Fruit fly (Drosophila melanogaster) whole organism, wandering third instar larva: Measurements from ENCODE around the gene CG31272.

Experiments used
- Abd-B ChIP-seq: fragments of >200 bp; optimal IDR thresholded peaks from 2 replicates; lab custom pipeline; 2017; ENCODE audit warnings: missing biosample characterization, missing genetic modification characterization
- CG32264 ChIP-seq: fragments of 200-800 bp; sonication (Bioruptor generic); optimal IDR thresholded peaks from 2 replicates; lab custom pipeline; 2016; ENCODE audit warnings: missing biosample characterization, missing genetic modification characterization
- CG9705 ChIP-seq: fragments of 200-800 bp; sonication (Bioruptor generic); optimal IDR thresholded peaks from 2 replicates; lab custom pipeline; 2018; ENCODE audit warnings: missing biosample characterization, mild to moderate bottlenecking, missing genetic modification characterization
- CrebA ChIP-seq: fragments of 200-800 bp; sonication (Bioruptor generic); optimal IDR thresholded peaks from 2 replicates; lab custom pipeline; 2016; ENCODE audit warnings: missing biosample characterization, mild to moderate bottlenecking, missing genetic modification characterization, borderline replicate concordance
- Dfd ChIP-seq: fragments of >200 bp; optimal IDR thresholded peaks from 2 replicates; lab custom pipeline; 2017; ENCODE audit warnings: missing biosample characterization, missing genetic modification characterization
- Dif ChIP-seq: fragments of 200-275, 200-300 bp; sonication (Bioruptor generic); optimal IDR thresholded peaks from 2 replicates; lab custom pipeline; 2018; ENCODE audit warnings: missing biosample characterization, missing genetic modification characterization; ENCODE audit not compliant: partially characterized antibody
- GATAd ChIP-seq: sonication (Bioruptor generic); optimal IDR thresholded peaks from 2 replicates; lab custom pipeline; 2016; ENCODE audit warnings: missing biosample characterization, missing genetic modification characterization
- HLH106 ChIP-seq: fragments of 200-800 bp; optimal IDR thresholded peaks from 3 replicates; lab custom pipeline; 2019; ENCODE audit warnings: missing biosample characterization, mild to moderate bottlenecking, missing genetic modification characterization, moderate library complexity
- Hnf4 ChIP-seq: fragments of 200-800 bp; sonication (Bioruptor generic); optimal IDR thresholded peaks from 2 replicates; lab custom pipeline; 2016; ENCODE audit warnings: missing biosample characterization, mild to moderate bottlenecking, missing genetic modification characterization
- Hr78 ChIP-seq: fragments of >200 bp; optimal IDR thresholded peaks from 2 replicates; lab custom pipeline; 2017; ENCODE audit warnings: missing biosample characterization, missing genetic modification characterization
- Hr83 ChIP-seq: fragments of 200-300 bp; sonication (Bioruptor generic); optimal IDR thresholded peaks from 2 replicates; lab custom pipeline; 2016; ENCODE audit warnings: missing biosample characterization, mild to moderate bottlenecking, missing genetic modification characterization, moderate library complexity; ENCODE audit not compliant: poor library complexity, severe bottlenecking
- Jra ChIP-seq: sonication (Bioruptor generic); optimal IDR thresholded peaks from 2 replicates; lab custom pipeline; 2016; ENCODE audit warnings: missing biosample characterization, missing genetic modification characterization
- Mio ChIP-seq: sonication (Bioruptor generic); optimal IDR thresholded peaks from 2 replicates; lab custom pipeline; 2016; ENCODE audit warnings: missing biosample characterization, missing genetic modification characterization
- Myc ChIP-seq: fragments of >200 bp; optimal IDR thresholded peaks from 2 replicates; lab custom pipeline; 2017
- N ChIP-seq: fragments of >200 bp; optimal IDR thresholded peaks from 2 replicates; lab custom pipeline; 2018; ENCODE audit warnings: missing biosample characterization, missing external identifiers, missing genetic modification characterization
- OdsH ChIP-seq: fragments of 200-800 bp; sonication (Bioruptor generic); optimal IDR thresholded peaks from 2 replicates; lab custom pipeline; 2016; ENCODE audit warnings: missing biosample characterization, mild to moderate bottlenecking, missing genetic modification characterization
- Rel ChIP-seq, 2 experiments: fragments of 200-800 bp; sonication (Bioruptor generic) in 1 of 2; optimal IDR thresholded peaks; 2 replicates in 1 of 2; 3 replicates in 1 of 2; lab custom pipeline; 2016 to 2019; ENCODE audit warnings: mild to moderate bottlenecking in 2 of 2, missing biosample characterization in 2 of 2, missing genetic modification characterization in 2 of 2, moderate library complexity in 1 of 2
- Sp1 ChIP-seq: fragments of 200-800 bp; sonication (Bioruptor generic); optimal IDR thresholded peaks from 3 replicates; lab custom pipeline; 2019; ENCODE audit warnings: missing biosample characterization, mild to moderate bottlenecking, missing genetic modification characterization, moderate library complexity
- Vsx2 ChIP-seq: fragments of 200-300, 225-300 bp; sonication (Bioruptor generic); optimal IDR thresholded peaks from 2 replicates; lab custom pipeline; 2018; ENCODE audit warnings: missing biosample characterization, missing genetic modification characterization; ENCODE audit not compliant: partially characterized antibody
- br ChIP-seq: fragments of 200-800 bp; sonication (Bioruptor generic); optimal IDR thresholded peaks from 2 replicates; lab custom pipeline; 2016; ENCODE audit warnings: missing biosample characterization, missing genetic modification characterization
- brk ChIP-seq: fragments of 200-800 bp; sonication (Bioruptor generic); optimal IDR thresholded peaks from 2 replicates; lab custom pipeline; 2016; ENCODE audit warnings: missing biosample characterization, mild to moderate bottlenecking, missing genetic modification characterization
- dl ChIP-seq, 2 experiments: fragments of 175-275, 200-275 bp in 1 of 2; fragments of 200-275 bp in 1 of 2; sonication (Bioruptor generic); optimal IDR thresholded peaks; lab custom pipeline; 2018; ENCODE audit warnings: mild to moderate bottlenecking in 2 of 2, missing biosample characterization in 2 of 2, missing genetic modification characterization in 2 of 2, moderate library complexity in 2 of 2; ENCODE audit not compliant: partially characterized antibody in 2 of 2, insufficient read depth in 1 of 2
- dmrt93B ChIP-seq: fragments of 200-800 bp; sonication (Bioruptor generic); optimal IDR thresholded peaks from 2 replicates; lab custom pipeline; 2018; ENCODE audit warnings: missing biosample characterization, mild to moderate bottlenecking, missing genetic modification characterization
- dsf ChIP-seq: sonication (Bioruptor generic); optimal IDR thresholded peaks from 2 replicates; lab custom pipeline; 2016; ENCODE audit warnings: missing biosample characterization, missing genetic modification characterization, borderline replicate concordance
- ey ChIP-seq: fragments of 200-800 bp; sonication (Bioruptor generic); optimal IDR thresholded peaks from 2 replicates; lab custom pipeline; 2016; ENCODE audit warnings: missing biosample characterization, missing genetic modification characterization
- foxo ChIP-seq, 2 experiments: fragments of 200-800 bp; sonication (Bioruptor generic); optimal IDR thresholded peaks; 2 replicates in 1 of 2; 3 replicates in 1 of 2; lab custom pipeline; 2016 to 2017; ENCODE audit warnings: missing biosample characterization in 2 of 2, missing genetic modification characterization in 2 of 2
- fru ChIP-seq: fragments of 200-800 bp; sonication (Bioruptor generic); optimal IDR thresholded peaks from 3 replicates; lab custom pipeline; 2016; ENCODE audit warnings: missing biosample characterization, mild to moderate bottlenecking, missing genetic modification characterization
- h ChIP-seq: fragments of 200-800 bp; sonication (Bioruptor generic); optimal IDR thresholded peaks from 3 replicates; lab custom pipeline; 2016; ENCODE audit warnings: missing biosample characterization, mild to moderate bottlenecking, missing genetic modification characterization
- jim ChIP-seq: fragments of 175-275, 200-325 bp; sonication (Bioruptor generic); optimal IDR thresholded peaks from 2 replicates; lab custom pipeline; 2016; ENCODE audit warnings: missing biosample characterization, mild to moderate bottlenecking, missing genetic modification characterization
- lola ChIP-seq: fragments of >200 bp; optimal IDR thresholded peaks from 2 replicates; lab custom pipeline; 2017; ENCODE audit warnings: missing biosample characterization, missing genetic modification characterization
- pan ChIP-seq: fragments of >200 bp; optimal IDR thresholded peaks from 2 replicates; lab custom pipeline; 2017
- psq ChIP-seq: fragments of 200-800 bp; sonication (Bioruptor generic); optimal IDR thresholded peaks from 3 replicates; lab custom pipeline; 2017; ENCODE audit warnings: missing biosample characterization, mild to moderate bottlenecking, missing genetic modification characterization, moderate library complexity
- rgr ChIP-seq: fragments of 200-800 bp; sonication (Bioruptor generic); optimal IDR thresholded peaks from 3 replicates; lab custom pipeline; 2016; ENCODE audit warnings: missing biosample characterization, mild to moderate bottlenecking, missing genetic modification characterization
- sage ChIP-seq: fragments of 200-800 bp; sonication (Bioruptor generic); optimal IDR thresholded peaks from 2 replicates; lab custom pipeline; 2016; ENCODE audit warnings: missing biosample characterization, mild to moderate bottlenecking, missing genetic modification characterization
- sv ChIP-seq: fragments of 200-800 bp; sonication (Bioruptor generic); optimal IDR thresholded peaks from 3 replicates; lab custom pipeline; 2016; ENCODE audit warnings: missing biosample characterization, missing genetic modification characterization
- tai ChIP-seq: sonication (Bioruptor generic); optimal IDR thresholded peaks from 2 replicates; lab custom pipeline; 2016; ENCODE audit warnings: missing biosample characterization, missing genetic modification characterization
- usp ChIP-seq: fragments of >200 bp; optimal IDR thresholded peaks from 2 replicates; lab custom pipeline; 2017; ENCODE audit warnings: missing biosample characterization, missing genetic modification characterization
- woc ChIP-seq: sonication (Bioruptor generic); optimal IDR thresholded peaks from 2 replicates; lab custom pipeline; 2016; ENCODE audit warnings: missing biosample characterization, mild to moderate bottlenecking, missing genetic modification characterization

CG31272 gene

dm6 chr3R:10760966-10761855 is 2.0 kb upstream of the CG31272 start, which contains the start of the genes MED7 and Cap-H2:
Gene MED7 (minus strand): TSS chr3R:10761032.
Gene Cap-H2 (plus strand): TSS chr3R:10761310.
- TF ChIP-seq fru (peak; percentile 73), Hnf4 (GFP tag; lab: Kevin White, UChicago) (peak; percentile 86), h (peak; percentile 82), dl (GFP tag; optimal IDR thresholded peaks at IDR 0.05; lab: Kevin White, UChicago; ENCODE audit: insufficient read depth in 1 of 2, partially characterized antibody in 2 of 2) (no peak), Mio (no peak), HLH106 (peak; percentile 81), foxo (GFP tag; optimal IDR thresholded peaks at IDR 0.05; lab: Kevin White, UChicago) (peak in 1 of 2 experiments; percentile 84), Sp1 (GFP tag; lab: Kevin White, UChicago) (no peak), Hr78 (no peak), usp (GFP tag; lab: Kevin White, UChicago) (no peak), rgr (peak; percentile 77), tai (GFP tag; lab: Kevin White, UChicago) (peak; percentile 90), N (GFP tag; lab: Kevin White, UChicago) (no peak), CG32264 (GFP tag; lab: Kevin White, UChicago) (peak; percentile 43), CrebA (GFP tag; lab: Kevin White, UChicago) (no peak), lola (no peak), Dif (GFP tag; lab: Kevin White, UChicago) (no peak), Dfd (GFP tag; lab: Kevin White, UChicago) (no peak), pan (no peak), dmrt93B (GFP tag; lab: Kevin White, UChicago) (peak; percentile 57), woc (peak; percentile 91), br (GFP tag; lab: Kevin White, UChicago) (peak; percentile 63), Vsx2 (GFP tag; lab: Kevin White, UChicago) (no peak), brk (GFP tag; lab: Kevin White, UChicago) (peak; percentile 89), ey (GFP tag; lab: Kevin White, UChicago) (peak; percentile 75), Abd-B (GFP tag; lab: Kevin White, UChicago) (no peak), dsf (peak; percentile 68), psq (GFP tag; lab: Kevin White, UChicago) (peak; percentile 98), OdsH (peak; percentile 68), GATAd (GFP tag; lab: Kevin White, UChicago) (peak; percentile 4), Jra (GFP tag; lab: Kevin White, UChicago) (peak; percentile 88), Hr83 (GFP tag; lab: Kevin White, UChicago) (peak; percentile 55), Myc (lab: Kevin White, UChicago) (peak; percentile 4), sv (peak; percentile 90), Rel (GFP tag; optimal IDR thresholded peaks at IDR 0.05; lab: Kevin White, UChicago) (no peak), Rel (tag; optimal IDR thresholded peaks at IDR 0.05; lab: Kevin White, UChicago) (peak; percentile 47), sage (peak; percentile 74), CG9705 (GFP tag; lab: Kevin White, UChicago) (peak; percentile 52), jim (GFP tag; lab: Kevin White, UChicago) (no peak)

dm6 chr3R:10755534-10755933 is 3.7 kb downstream of the CG31272 start, which contains the start of gene CG14691:
Gene CG14691 (minus strand): TSS chr3R:10755634.
- no peak for TF ChIP-seq h
